Fruit fly (Drosophila melanogaster): ENCODE data around the gene CG3631.

dm6 chr3R:14879207-14879863 is at the start of gene CG3631:
- TF ChIP-seq CG2116 (GFP tag; optimal IDR thresholded peaks at IDR 0.05) (peak; percentile 30), CG15514 (GFP tag; optimal IDR thresholded peaks at IDR 0.05) (peak; percentile 26), CG13894 (tag; optimal IDR thresholded peaks at IDR 0.05) (no peak), corto (GFP tag; optimal IDR thresholded peaks at IDR 0.05) (no peak), CG6254 (GFP tag; optimal IDR thresholded peaks at IDR 0.05) (no peak), lola (GFP tag; optimal IDR thresholded peaks at IDR 0.05) (no peak), CG1647 (GFP tag; optimal IDR thresholded peaks at IDR 0.05) (no peak), Gsc (GFP tag; IDR thresholded peaks at IDR 0.05) (no peak), Fer1 (GFP tag; optimal IDR thresholded peaks at IDR 0.05) (no peak), CG10147 (GFP tag; optimal IDR thresholded peaks at IDR 0.05) (no peak), Bteb2 (GFP tag; optimal IDR thresholded peaks at IDR 0.05) (no peak), tin (GFP tag; optimal IDR thresholded peaks at IDR 0.05) (no peak), NK7.1 (GFP tag; optimal IDR thresholded peaks at IDR 0.05) (no peak)
